Worm (Caenorhabditis elegans): ENCODE results near the gene dars-1.

DNA sequence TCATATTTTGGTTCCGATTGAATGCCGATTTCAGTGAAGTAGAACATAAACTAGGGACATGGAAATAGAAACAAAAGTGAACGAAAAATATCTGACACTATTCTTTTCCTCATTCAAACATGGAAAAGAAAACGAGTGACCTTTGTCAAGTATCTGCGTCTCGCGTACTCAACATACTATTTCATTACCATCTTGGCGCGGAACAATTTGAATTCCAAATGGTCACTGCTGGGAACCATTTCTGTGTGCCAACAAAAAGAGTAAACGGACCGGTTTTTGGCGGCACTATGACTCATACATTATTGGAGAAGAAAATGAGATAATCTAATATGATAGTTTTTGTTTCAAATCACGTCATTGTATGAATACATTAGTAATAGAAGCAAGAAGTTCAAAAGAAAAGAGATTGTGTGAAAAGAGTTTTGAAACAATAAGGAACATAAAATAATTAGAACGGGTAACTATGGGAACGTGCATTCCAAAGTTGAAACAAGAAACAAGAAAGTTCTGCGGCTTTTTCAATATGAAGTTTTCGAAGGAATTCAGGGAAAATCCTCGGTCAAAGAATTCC, 8.5 kb downstream of the dars-1 start:
- TF ChIP-seq nhr-179 (tag; optimal IDR thresholded peaks at IDR 0.05) (no peak), pha-4 (tag; optimal IDR thresholded peaks at IDR 0.05) (no peak), nhr-120 (GFP tag; IDR thresholded peaks at IDR 0.05) (no peak), madf-10 (tag; optimal IDR thresholded peaks at IDR 0.05) (no peak), nfya-1 (tag; optimal IDR thresholded peaks at IDR 0.05; ENCODE audit: borderline replicate concordance, insufficient read depth) (no peak), attf-3 (GFP tag; conservative IDR thresholded peaks at IDR 0.05) (no peak)

Data from whole organism, young adult.